Fruit fly (Drosophila melanogaster) whole organism, adult: ENCODE results near the gene Arf1.

Source experiments
- CG12768 ChIP-seq: fragments of 200-800 bp; sonication (Bioruptor generic); optimal IDR thresholded peaks from 2 replicates; lab custom pipeline; 2017; ENCODE audit warnings: missing biosample characterization, missing genetic modification characterization, mild to moderate bottlenecking, moderate library complexity, missing genetic modification reagents
- CG14711 ChIP-seq: fragments of 200-800 bp; sonication (Bioruptor generic); optimal IDR thresholded peaks from 2 replicates; lab custom pipeline; 2018; ENCODE audit warnings: missing biosample characterization, mild to moderate bottlenecking, missing genetic modification characterization, moderate library complexity
- CG33017 ChIP-seq: fragments of 200-800 bp; sonication (Bioruptor generic); optimal IDR thresholded peaks from 2 replicates; lab custom pipeline; 2018; ENCODE audit warnings: missing biosample characterization, mild to moderate bottlenecking, missing genetic modification characterization, moderate library complexity
- CG7045 ChIP-seq: fragments of 200-800 bp; sonication (Bioruptor generic); optimal IDR thresholded peaks from 2 replicates; lab custom pipeline; 2017; ENCODE audit warnings: missing biosample characterization, mild to moderate bottlenecking, missing genetic modification characterization
- Mnt ChIP-seq: fragments of 200-800 bp; sonication (Bioruptor generic); optimal IDR thresholded peaks from 2 replicates; lab custom pipeline; 2016; ENCODE audit warnings: missing biosample characterization, mild to moderate bottlenecking, missing genetic modification characterization
- bab1 ChIP-seq: fragments of 200-800 bp; sonication (Bioruptor generic); optimal IDR thresholded peaks from 3 replicates; lab custom pipeline; 2019; ENCODE audit warnings: missing biosample characterization, mild to moderate bottlenecking, missing genetic modification characterization, moderate library complexity
- cnc ChIP-seq, 2 experiments: fragments of >200 bp; optimal IDR thresholded peaks; 2 replicates each; lab custom pipeline; 2017
- kay ChIP-seq: fragments of 200-800 bp; sonication (Bioruptor generic); peaks from one replicate; lab custom pipeline; 2016; ENCODE audit warnings: missing biosample characterization, missing genetic modification characterization, borderline replicate concordance
- tj ChIP-seq: fragments of 200-800 bp; sonication (Bioruptor generic); optimal IDR thresholded peaks from 3 replicates; lab custom pipeline; 2017; ENCODE audit warnings: missing biosample characterization, mild to moderate bottlenecking, missing genetic modification characterization, moderate library complexity

- TF ChIP-seq CG7045 (no peak), bab1 (GFP tag; lab: Kevin White, UChicago) (peak; percentile 70), cnc (optimal IDR thresholded peaks at IDR 0.05; lab: Kevin White, UChicago) (no peak), tj (GFP tag; lab: Kevin White, UChicago) (peak; percentile 91), CG12768 (GFP tag; lab: Kevin White, UChicago) (no peak), CG33017 (tag; lab: Kevin White, UChicago) (no peak), kay (no peak), Mnt (GFP tag; lab: Kevin White, UChicago) (peak; percentile 13), CG14711 (no peak)
Measured at dm6 chr3L:22864254-22865060, 7.6 kb downstream of the Arf1 start, which contains the start of gene CG33170.
